Worm (Caenorhabditis elegans) whole organism, L1 larva: ENCODE results near the gene Y37D8A.2.

Experiments
- ces-1 ChIP-seq: fragments of 150-350 bp; optimal IDR thresholded peaks from 2 replicates; lab custom pipeline; 2014; ENCODE audit warnings: missing biosample characterization, missing genetic modification reagents, missing genetic modification characterization
- lsy-2 ChIP-seq, 2 experiments: fragments of 150-350 bp; optimal IDR thresholded peaks; 2 replicates each; lab custom pipeline; 2014; ENCODE audit warnings: missing biosample characterization in 2 of 2, missing genetic modification characterization in 2 of 2
- nhr-11 ChIP-seq: fragments of 150-350 bp; optimal IDR thresholded peaks from 2 replicates; lab custom pipeline; 2014; ENCODE audit warnings: missing biosample characterization, missing genetic modification characterization
- nhr-28 ChIP-seq: fragments of 150-350 bp; optimal IDR thresholded peaks from 2 replicates; lab custom pipeline; 2014; ENCODE audit warnings: missing biosample characterization, missing genetic modification characterization
- nhr-76 ChIP-seq: sonication (generic microtip); optimal IDR thresholded peaks from 2 replicates; lab custom pipeline; 2017; ENCODE audit warnings: missing biosample characterization, missing genetic modification characterization
- pqm-1 ChIP-seq: sonication (generic microtip); optimal IDR thresholded peaks from 3 replicates; lab custom pipeline; 2017; ENCODE audit warnings: missing biosample characterization, missing genetic modification characterization
- ztf-4 ChIP-seq: fragments of 150-350 bp; optimal IDR thresholded peaks from 2 replicates; lab custom pipeline; 2014; ENCODE audit warnings: missing biosample characterization, missing genetic modification characterization

- TF ChIP-seq nhr-11 (tag; lab: Kevin White, UChicago) (no peak), ztf-4 (tag; lab: Kevin White, UChicago) (no peak), pqm-1 (tag; lab: Kevin White, UChicago) (no peak), ces-1 (GFP tag; lab: Kevin White, UChicago) (no peak), nhr-28 (tag; lab: Kevin White, UChicago) (no peak), lsy-2 (tag; optimal IDR thresholded peaks at IDR 0.05; lab: Kevin White, UChicago) (no peak), nhr-76 (tag; lab: Kevin White, UChicago) (no peak)
Measured at ce11 chrIII:12842858-12843257, 22.9 kb downstream of the Y37D8A.2 start.
